Worm (Caenorhabditis elegans) whole organism, L1 larva: ENCODE results near the gene srv-29.

Source experiments
- F16B12.6 ChIP-seq: fragments of 150-350 bp; optimal IDR thresholded peaks from 2 replicates; lab custom pipeline; 2014; ENCODE audit warnings: missing biosample characterization, missing genetic modification characterization
- Y116A8C.19 ChIP-seq: sonication (generic microtip); optimal IDR thresholded peaks from 2 replicates; lab custom pipeline; 2016; ENCODE audit warnings: missing compliant biosample characterization, missing genetic modification characterization, borderline replicate concordance
- aha-1 ChIP-seq: fragments of 150-350 bp; optimal IDR thresholded peaks from 2 replicates; lab custom pipeline; 2014; ENCODE audit warnings: missing biosample characterization, missing genetic modification characterization
- ama-1 ChIP-seq: fragments of 150-350 bp; optimal IDR thresholded peaks from 2 replicates; lab custom pipeline; 2014
- blmp-1 ChIP-seq: fragments of 150-350 bp; optimal IDR thresholded peaks from 2 replicates; lab custom pipeline; 2014; ENCODE audit warnings: missing biosample characterization, missing genetic modification characterization
- ceh-63 ChIP-seq: fragments of 200-800 bp; sonication (Bioruptor generic); optimal IDR thresholded peaks from 2 replicates; lab custom pipeline; 2018; ENCODE audit warnings: mild to moderate bottlenecking, missing genetic modification characterization, missing compliant biosample characterization
- ceh-8 ChIP-seq: fragments of 200-800 bp; sonication (Bioruptor generic); optimal IDR thresholded peaks from 2 replicates; lab custom pipeline; 2018; ENCODE audit warnings: mild to moderate bottlenecking, missing genetic modification characterization, moderate library complexity, missing compliant biosample characterization
- ceh-82 ChIP-seq, 3 experiments: fragments of 150-350 bp in 1 of 3; sonication (generic microtip) in 2 of 3; optimal IDR thresholded peaks; 2 replicates each; lab custom pipeline; 2014 to 2017; ENCODE audit warnings: missing biosample characterization in 3 of 3, missing genetic modification characterization in 3 of 3
- efl-1 ChIP-seq, 4 experiments: fragments of 150-350 bp; optimal IDR thresholded peaks in 3 of 4; peaks in 1 of 4; 1 replicate in 1 of 4; 2 replicates in 3 of 4; lab custom pipeline; 2014; ENCODE audit warnings: missing biosample characterization in 2 of 4, missing genetic modification characterization in 2 of 4, missing genetic modification reagents in 2 of 4
- efl-3 ChIP-seq: fragments of 200-800 bp; sonication (Bioruptor generic); optimal IDR thresholded peaks from 2 replicates; lab custom pipeline; 2018; ENCODE audit warnings: mild to moderate bottlenecking, missing genetic modification characterization, missing compliant biosample characterization
- egl-27 ChIP-seq, 2 experiments: fragments of 150-350 bp in 1 of 2; sonication (generic microtip); optimal IDR thresholded peaks; 3 replicates each; lab custom pipeline; 2017 to 2018; ENCODE audit warnings: missing biosample characterization in 2 of 2, missing genetic modification characterization in 2 of 2, missing genetic modification reagents in 2 of 2
- elt-2 ChIP-seq: sonication (generic microtip); optimal IDR thresholded peaks from 2 replicates; lab custom pipeline; 2016; ENCODE audit warnings: missing genetic modification characterization, mild to moderate bottlenecking, inconsistent platforms, missing compliant biosample characterization, missing genetic modification reagents
- elt-3 ChIP-seq, 6 experiments: fragments of 150-350 bp in 1 of 6; sonication (generic microtip); optimal IDR thresholded peaks; 2 replicates each; lab custom pipeline; 2017 to 2018; ENCODE audit warnings: missing biosample characterization in 6 of 6, missing genetic modification characterization in 6 of 6, inconsistent platforms in 1 of 6
- ets-5 ChIP-seq: fragments of 200-800 bp; sonication (Bioruptor generic); IDR thresholded peaks from 2 replicates; pipeline ENCODE4 v1.3.6; 2022; ENCODE audit warnings: missing genetic modification characterization, missing compliant biosample characterization
- fkh-10 ChIP-seq: sonication (generic microtip); optimal IDR thresholded peaks from 2 replicates; lab custom pipeline; 2017; ENCODE audit warnings: missing biosample characterization, missing genetic modification reagents, missing genetic modification characterization
- fkh-4 ChIP-seq: sonication (generic microtip); optimal IDR thresholded peaks from 2 replicates; lab custom pipeline; 2016; ENCODE audit warnings: missing compliant biosample characterization, missing genetic modification characterization, borderline replicate concordance
- grh-1 ChIP-seq: fragments of 200-800 bp; sonication (Bioruptor generic); IDR thresholded peaks from 2 replicates; pipeline ENCODE4 v1.3.6; 2022; ENCODE audit warnings: missing genetic modification reagents, missing genetic modification characterization, missing compliant biosample characterization
- hpl-2 ChIP-seq: fragments of 150-350 bp; optimal IDR thresholded peaks from 2 replicates; lab custom pipeline; 2014; ENCODE audit warnings: missing biosample characterization, missing genetic modification reagents, missing genetic modification characterization
- irx-1 ChIP-seq: sonication (generic microtip); optimal IDR thresholded peaks from 2 replicates; lab custom pipeline; 2016; ENCODE audit warnings: missing genetic modification characterization, missing compliant biosample characterization
- jun-1 ChIP-seq: fragments of 150-350 bp; optimal IDR thresholded peaks from 2 replicates; lab custom pipeline; 2014; ENCODE audit warnings: missing biosample characterization, missing genetic modification reagents, missing genetic modification characterization
- lin-14 ChIP-seq: fragments of 200-800 bp; sonication (Bioruptor generic); optimal IDR thresholded peaks from 2 replicates; lab custom pipeline; 2018; ENCODE audit warnings: mild to moderate bottlenecking, missing genetic modification characterization, moderate library complexity, missing compliant biosample characterization
- mef-2 ChIP-seq: fragments of 150-350 bp; optimal IDR thresholded peaks from 2 replicates; lab custom pipeline; 2014; ENCODE audit warnings: missing biosample characterization, missing genetic modification characterization
- nhr-12 ChIP-seq: sonication (generic microtip); optimal IDR thresholded peaks from 2 replicates; lab custom pipeline; 2017; ENCODE audit warnings: missing biosample characterization, missing genetic modification characterization
- nhr-47 ChIP-seq: sonication (generic microtip); optimal IDR thresholded peaks from 2 replicates; lab custom pipeline; 2016; ENCODE audit warnings: mild to moderate bottlenecking, missing genetic modification characterization, moderate library complexity, missing compliant biosample characterization
- nhr-85 ChIP-seq: sonication (generic microtip); peaks from one replicate; lab custom pipeline; 2016; ENCODE audit warnings: missing genetic modification characterization, inconsistent platforms, missing compliant biosample characterization
- pqm-1 ChIP-seq: sonication (generic microtip); optimal IDR thresholded peaks from 3 replicates; lab custom pipeline; 2017; ENCODE audit warnings: missing biosample characterization, missing genetic modification characterization
- rnt-1 ChIP-seq: sonication (generic microtip); optimal IDR thresholded peaks from 2 replicates; lab custom pipeline; 2016; ENCODE audit warnings: mild to moderate bottlenecking, missing genetic modification characterization, moderate library complexity, missing compliant biosample characterization
- snpc-4 ChIP-seq: fragments of 150-350 bp; optimal IDR thresholded peaks from 2 replicates; lab custom pipeline; 2014; ENCODE audit warnings: missing biosample characterization, missing genetic modification characterization
- sox-4 ChIP-seq: sonication (generic microtip); optimal IDR thresholded peaks from 2 replicates; lab custom pipeline; 2016; ENCODE audit warnings: missing genetic modification characterization, missing compliant biosample characterization
- unc-86 ChIP-seq: sonication (generic microtip); optimal IDR thresholded peaks from 2 replicates; lab custom pipeline; 2016; ENCODE audit warnings: missing genetic modification characterization, missing compliant biosample characterization
- zag-1 ChIP-seq: fragments of 150-350 bp; optimal IDR thresholded peaks from 2 replicates; lab custom pipeline; 2014; ENCODE audit warnings: missing biosample characterization, missing genetic modification characterization
- zip-4 ChIP-seq: fragments of 200-800 bp; sonication (Bioruptor generic); optimal IDR thresholded peaks from 2 replicates; lab custom pipeline; 2018; ENCODE audit warnings: mild to moderate bottlenecking, missing genetic modification characterization, moderate library complexity, missing compliant biosample characterization

Gene srv-29

DNA sequence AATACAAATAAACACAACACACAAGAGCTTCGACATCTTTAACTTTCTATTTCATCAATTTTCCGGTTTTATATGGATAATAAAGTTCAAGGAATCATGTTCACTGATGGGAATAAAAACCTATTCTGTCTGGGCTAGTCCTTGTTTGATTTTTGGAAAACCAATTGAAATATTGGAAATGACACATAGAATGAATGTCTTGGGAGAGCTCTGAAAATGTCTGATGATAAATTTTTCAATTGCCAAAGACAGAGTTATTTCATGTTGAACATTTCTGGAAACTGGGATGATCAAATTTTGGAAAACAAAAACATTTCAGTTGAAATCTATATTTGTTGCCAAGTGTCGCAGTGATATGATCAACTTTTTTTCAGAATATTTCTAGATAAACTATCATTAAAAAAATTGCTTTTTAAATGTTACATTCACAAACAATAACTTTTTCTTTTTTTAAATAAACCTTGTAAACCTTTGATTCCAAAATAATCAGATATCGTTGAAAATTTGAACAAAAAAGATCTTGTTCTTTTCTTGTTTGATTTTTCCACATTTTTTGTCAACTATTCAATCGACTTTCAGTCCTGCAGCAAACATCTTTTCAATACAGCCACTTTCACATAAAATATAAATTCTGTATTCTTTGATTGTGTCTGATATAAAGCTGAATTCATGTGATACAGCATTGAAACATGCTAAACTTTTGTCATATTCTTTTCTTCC, 28.7 kb downstream of the srv-29 start, which contains the start of the genes F58F9.6 and F58F9.8:
TSS of gene F58F9.6 (minus strand) at position 101 of the 720 bp plus-strand sequence.
TSS of gene F58F9.8 (plus strand) at position 670 of the 720 bp plus-strand sequence.
- TF ChIP-seq aha-1 (tag; lab: Kevin White, UChicago) (no peak), nhr-85 (tag; lab: Kevin White, UChicago) (peak; percentile 22), efl-1 (optimal IDR thresholded peaks at IDR 0.05; lab: Kevin White, UChicago) (no peak), efl-1 (GFP tag; optimal IDR thresholded peaks at IDR 0.05 in 1 of 2; lab: Kevin White, UChicago) (peak in 1 of 2 experiments; percentile 83), efl-3 (GFP tag; lab: Kevin White, UChicago) (no peak)

DNA sequence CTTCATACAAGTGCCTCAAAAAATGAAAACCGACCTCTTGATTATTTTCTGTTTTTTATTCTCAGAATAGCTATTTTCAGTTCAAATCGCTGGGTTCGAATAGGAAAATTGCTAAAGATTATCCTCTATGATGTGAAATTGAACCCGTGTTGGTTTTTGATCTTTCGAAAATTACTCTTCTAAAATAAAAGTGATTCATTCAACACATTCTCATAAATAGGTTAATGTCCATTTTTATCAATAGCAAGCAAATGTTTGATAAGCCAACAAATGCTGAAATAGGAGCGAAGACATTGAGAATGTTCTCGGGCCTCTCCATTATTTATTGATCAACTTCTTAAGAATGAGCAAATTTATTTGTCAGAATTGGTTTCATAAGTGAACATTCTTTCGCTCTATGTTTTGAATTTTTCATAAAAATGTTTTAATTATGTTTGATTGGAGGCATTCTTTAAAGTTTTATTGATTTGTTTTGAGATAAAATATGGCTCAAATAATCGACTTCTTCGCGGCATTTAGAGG, 33.6 kb downstream of the srv-29 start, which contains the start of gene F58F9.3:
TSS of gene F58F9.3 (plus strand) at position 472 of the 522 bp plus-strand sequence.
- TF ChIP-seq F16B12.6 (tag; lab: Kevin White, UChicago), result no peak
- TF ChIP-seq snpc-4, result no peak
- TF ChIP-seq ama-1 (lab: Kevin White, UChicago), result no peak
- TF ChIP-seq elt-2 (tag; lab: Kevin White, UChicago), result peak; percentile 1
- TF ChIP-seq blmp-1, result no peak

- TF ChIP-seq grh-1 (GFP tag; lab: Robert Waterston, UW), result no peak
- no peak for TF ChIP-seq fkh-10 (GFP tag; lab: Kevin White, UChicago)
- no peak for TF ChIP-seq efl-3 (GFP tag; lab: Kevin White, UChicago)
- TF ChIP-seq unc-86, result no peak
- TF ChIP-seq ceh-8 (GFP tag; lab: Kevin White, UChicago), result no peak
- no peak for TF ChIP-seq ceh-63 (GFP tag; lab: Kevin White, UChicago)
- no peak for TF ChIP-seq nhr-47 (tag; lab: Kevin White, UChicago)
- TF ChIP-seq Y116A8C.19 (tag; lab: Kevin White, UChicago), result no peak
- TF ChIP-seq ceh-82 (tag; optimal IDR thresholded peaks at IDR 0.05; lab: Kevin White, UChicago), result no peak
- TF ChIP-seq irx-1 (tag; lab: Kevin White, UChicago), result no peak
- no peak for TF ChIP-seq snpc-4
- TF ChIP-seq hpl-2 (GFP tag; lab: Kevin White, UChicago), result no peak
- no peak for TF ChIP-seq fkh-4 (tag; lab: Kevin White, UChicago)
- no peak for TF ChIP-seq mef-2 (tag; lab: Kevin White, UChicago)
- TF ChIP-seq, all 84 proteins: peak for 0
Observed at ce11 chrIV:6230560-6231073, 35.8 kb downstream of the srv-29 start, which contains the start of gene F58F9.4. Gene F58F9.4 (plus strand): TSS chrIV:6231023.

ce11 chrIV:6227974-6228373, 38.4 kb downstream of the srv-29 start, which contains the start of gene C49A9.1:
Gene C49A9.1 (plus strand): TSS chrIV:6228190.
- TF ChIP-seq zag-1 (tag; lab: Kevin White, UChicago) (no peak), nhr-12 (tag; lab: Kevin White, UChicago) (no peak), sox-4 (tag; lab: Kevin White, UChicago) (no peak), egl-27 (tag; optimal IDR thresholded peaks at IDR 0.05; lab: Kevin White, UChicago) (no peak), pqm-1 (tag; lab: Kevin White, UChicago) (no peak), ceh-63 (GFP tag; lab: Kevin White, UChicago) (no peak), zip-4 (no peak), lin-14 (GFP tag; lab: Kevin White, UChicago) (no peak), ets-5 (GFP tag; lab: Robert Waterston, UW) (no peak), ceh-8 (GFP tag; lab: Kevin White, UChicago) (no peak), elt-3 (tag; optimal IDR thresholded peaks at IDR 0.05; lab: Kevin White, UChicago) (no peak), nhr-47 (tag; lab: Kevin White, UChicago) (no peak), rnt-1 (tag; lab: Kevin White, UChicago) (no peak), jun-1 (tag; lab: Kevin White, UChicago) (no peak)
